Worm (Caenorhabditis elegans) whole organism, early embryonic: Measurements from ENCODE around the gene mev-1.

Experiments
- B0310.2 ChIP-seq: sonication (generic microtip); optimal IDR thresholded peaks from 2 replicates; lab custom pipeline; 2016; ENCODE audit warnings: mild to moderate bottlenecking, missing genetic modification characterization, missing compliant biosample characterization
- aly-1 ChIP-seq: sonication (generic microtip); optimal IDR thresholded peaks from 2 replicates; lab custom pipeline; 2016; ENCODE audit warnings: missing genetic modification characterization, missing compliant biosample characterization
- ama-1 ChIP-seq: fragments of 150-350 bp; optimal IDR thresholded peaks from 2 replicates; lab custom pipeline; 2014
- ceh-13 ChIP-seq: fragments of 200-800 bp; sonication (Bioruptor generic); optimal IDR thresholded peaks from 2 replicates; lab custom pipeline; 2018; ENCODE audit warnings: mild to moderate bottlenecking, missing genetic modification characterization, missing compliant biosample characterization
- ceh-36 ChIP-seq: sonication (generic microtip); optimal IDR thresholded peaks from 2 replicates; lab custom pipeline; 2016; ENCODE audit warnings: missing genetic modification characterization, inconsistent platforms, missing compliant biosample characterization
- ets-7 ChIP-seq: sonication (generic microtip); optimal IDR thresholded peaks from 2 replicates; lab custom pipeline; 2016; ENCODE audit warnings: missing genotype, missing genetic modification characterization, missing compliant biosample characterization
- flt-1 ChIP-seq: fragments of 200-800 bp; sonication (Bioruptor generic); IDR thresholded peaks from 2 replicates; pipeline ENCODE4 v1.3.6; 2022; ENCODE audit warnings: missing genetic modification characterization, missing compliant biosample characterization
- hmbx-1 ChIP-seq: sonication (generic microtip); optimal IDR thresholded peaks from 2 replicates; lab custom pipeline; 2016; ENCODE audit warnings: mild to moderate bottlenecking, missing genetic modification characterization, missing compliant biosample characterization
- pes-1 ChIP-seq: fragments of 200-800 bp; sonication (Bioruptor generic); IDR thresholded peaks from 2 replicates; pipeline ENCODE4 v1.3.6; 2022; ENCODE audit warnings: missing genetic modification reagents, missing genetic modification characterization, missing compliant biosample characterization
- scrt-1 ChIP-seq: fragments of 200-800 bp; sonication (Bioruptor generic); IDR thresholded peaks from 2 replicates; pipeline ENCODE4 v1.3.6; 2022; ENCODE audit warnings: missing genetic modification characterization, missing compliant biosample characterization
- sea-1 ChIP-seq: fragments of 200-800 bp; sonication (Bioruptor generic); conservative IDR thresholded peaks from 2 replicates; pipeline ENCODE4 v1.3.6; 2022; ENCODE audit warnings: missing genetic modification characterization, missing compliant biosample characterization
- tbx-11 ChIP-seq: fragments of 200-800 bp; sonication (Bioruptor generic); IDR thresholded peaks from 2 replicates; pipeline ENCODE4 v1.3.6; 2022; ENCODE audit warnings: missing genetic modification characterization, missing compliant biosample characterization
- tbx-37 ChIP-seq: fragments of 200-800 bp; sonication (Bioruptor generic); conservative IDR thresholded peaks from 2 replicates; pipeline ENCODE4 v1.3.6; 2022; ENCODE audit warnings: missing genetic modification reagents, missing genetic modification characterization, missing compliant biosample characterization

- TF ChIP-seq tbx-37 (GFP tag; lab: Robert Waterston, UW): no peak
- TF ChIP-seq ama-1 (lab: Kevin White, UChicago): no peak
- TF ChIP-seq tbx-11 (GFP tag; lab: Robert Waterston, UW): no peak
- TF ChIP-seq hmbx-1 (tag; lab: Kevin White, UChicago): no peak
- TF ChIP-seq aly-1 (tag; lab: Kevin White, UChicago): no peak
- TF ChIP-seq ceh-13 (GFP tag; lab: Kevin White, UChicago): no peak
- no peak for TF ChIP-seq ets-7 (tag; lab: Kevin White, UChicago)
- no peak for TF ChIP-seq scrt-1 (GFP tag; lab: Robert Waterston, UW)
- no peak for TF ChIP-seq sea-1 (GFP tag; lab: Robert Waterston, UW)
- no peak for TF ChIP-seq ceh-36 (tag; lab: Kevin White, UChicago)
- no peak for TF ChIP-seq flt-1
- TF ChIP-seq pes-1 (GFP tag; lab: Robert Waterston, UW): no peak
- no peak for TF ChIP-seq B0310.2
These were observed 1.0 kb downstream of the mev-1 start, which contains the start of gene ced-9 for ce11 chrIII:10335086-10335485.
